Worm (Caenorhabditis elegans): ENCODE data around the gene mtpn-1.

DNA sequence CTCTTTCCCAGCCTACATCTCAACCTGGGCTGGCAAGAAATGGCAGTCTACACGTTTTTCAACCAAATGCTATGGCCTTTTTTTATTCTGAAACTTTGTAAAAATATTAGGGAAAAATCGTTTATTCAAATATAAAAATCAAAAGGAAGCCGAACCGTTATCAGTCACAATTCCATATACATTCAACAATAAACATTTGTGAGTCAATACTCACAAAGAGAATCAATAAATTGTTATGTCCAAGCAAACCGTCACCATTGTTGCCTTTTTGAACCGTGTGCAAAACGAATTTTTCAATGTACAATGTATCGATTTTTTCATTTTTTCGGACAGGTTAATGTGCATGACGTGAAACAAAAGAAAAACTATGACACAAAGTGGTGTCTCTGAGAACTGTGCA is 38.2 kb upstream of the mtpn-1 start:
- TF ChIP-seq nhr-11 (tag; optimal IDR thresholded peaks at IDR 0.05) (no peak), elt-3 (tag; optimal IDR thresholded peaks at IDR 0.05) (no peak), nhr-10 (tag; optimal IDR thresholded peaks at IDR 0.05) (no peak), unc-39 (tag; optimal IDR thresholded peaks at IDR 0.05) (no peak), F13H6.1 (tag; optimal IDR thresholded peaks at IDR 0.05) (no peak)

All from whole organism, L2 larva.